Worm (Caenorhabditis elegans): ENCODE data around the gene dhs-9.

The dhs-9 gene

ce11 chrIII:5388113-5388512 lies 20.3 kb upstream of the dhs-9 start:
- TF ChIP-seq ztf-23 (GFP tag; IDR thresholded peaks at IDR 0.05) (no peak), T22C8.4 (GFP tag; IDR thresholded peaks at IDR 0.05) (no peak), ztf-29 (GFP tag; IDR thresholded peaks at IDR 0.05) (no peak), ref-1 (GFP tag; conservative IDR thresholded peaks at IDR 0.05) (no peak), med-1 (GFP tag; optimal IDR thresholded peaks at IDR 0.05; ENCODE audit: insufficient read depth) (no peak), flt-1 (GFP tag; IDR thresholded peaks at IDR 0.05) (no peak), cog-1 (tag; optimal IDR thresholded peaks at IDR 0.05) (no peak), klf-2 (GFP tag; conservative IDR thresholded peaks at IDR 0.05) (no peak), tab-1 (GFP tag; IDR thresholded peaks at IDR 0.05) (no peak)

ce11 chrIII:5385315-5385714 lies 17.5 kb upstream of the dhs-9 start, which contains the start of gene Y32H12A.7:
Gene Y32H12A.7, minus strand, starts transcription at chrIII:5385415.
- no peak for TF ChIP-seq ztf-29 (GFP tag; IDR thresholded peaks at IDR 0.05)
- no peak for TF ChIP-seq cog-1 (tag; optimal IDR thresholded peaks at IDR 0.05)
- TF ChIP-seq ztf-23 (GFP tag; IDR thresholded peaks at IDR 0.05) = no peak
- no peak for TF ChIP-seq tab-1 (GFP tag; IDR thresholded peaks at IDR 0.05)
- TF ChIP-seq T22C8.4 (GFP tag; IDR thresholded peaks at IDR 0.05) = no peak
- TF ChIP-seq ref-1 (GFP tag; conservative IDR thresholded peaks at IDR 0.05) = no peak
- no peak for TF ChIP-seq klf-2 (GFP tag; conservative IDR thresholded peaks at IDR 0.05)
- no peak for TF ChIP-seq med-1 (GFP tag; optimal IDR thresholded peaks at IDR 0.05; ENCODE audit: insufficient read depth)
- no peak for TF ChIP-seq flt-1 (GFP tag; IDR thresholded peaks at IDR 0.05)

DNA sequence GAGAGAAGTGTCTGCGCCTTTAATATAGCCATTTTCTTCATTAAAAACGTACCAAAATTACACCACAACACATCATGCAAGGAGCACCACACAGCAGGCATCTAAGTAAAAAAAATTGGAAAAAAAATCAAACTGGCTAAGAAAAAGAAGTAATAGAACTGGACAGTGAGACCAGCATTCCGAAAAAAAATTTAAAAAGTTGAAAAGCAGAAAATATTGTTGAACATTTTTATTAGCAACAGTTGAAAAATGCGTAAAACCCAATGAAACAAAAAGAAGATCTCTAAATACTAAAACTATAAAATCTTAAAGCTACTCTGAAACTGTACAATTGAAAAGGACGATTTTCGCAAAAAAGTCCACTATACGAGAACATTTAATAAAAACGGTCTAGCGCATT lies 14.2 kb upstream of the dhs-9 start, which contains the start of gene Y32H12A.6:
Y32H12A.6 (minus strand) TSS at position 101 of the 400 bp plus-strand sequence.
- no peak for TF ChIP-seq ref-1 (GFP tag; conservative IDR thresholded peaks at IDR 0.05)
- no peak for TF ChIP-seq cog-1 (tag; optimal IDR thresholded peaks at IDR 0.05)
- TF ChIP-seq flt-1 (GFP tag; IDR thresholded peaks at IDR 0.05) = no peak
- TF ChIP-seq tab-1 (GFP tag; IDR thresholded peaks at IDR 0.05) = no peak
- TF ChIP-seq klf-2 (GFP tag; conservative IDR thresholded peaks at IDR 0.05) = no peak
- no peak for TF ChIP-seq T22C8.4 (GFP tag; IDR thresholded peaks at IDR 0.05)
- no peak for TF ChIP-seq ztf-23 (GFP tag; IDR thresholded peaks at IDR 0.05)

DNA sequence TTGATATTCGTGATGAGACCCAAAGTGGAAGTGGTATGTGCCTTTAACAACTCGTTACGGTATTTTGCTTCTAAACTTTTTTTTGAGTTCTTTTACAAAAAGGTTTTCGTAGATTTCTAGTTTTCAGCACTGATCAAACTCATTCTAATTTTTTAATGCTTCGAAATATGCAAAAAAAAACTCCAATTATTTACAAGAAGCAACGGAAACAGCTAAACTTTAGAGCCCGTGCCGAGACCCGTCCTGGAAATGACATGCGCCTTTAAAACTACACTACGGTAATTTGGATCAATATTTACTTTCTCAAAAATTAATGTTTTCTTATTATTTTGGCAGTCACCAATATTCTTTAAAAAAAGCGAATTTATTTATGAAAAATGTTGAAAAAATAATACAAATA lies 12.7 kb upstream of the dhs-9 start:
- TF ChIP-seq med-1 (GFP tag; optimal IDR thresholded peaks at IDR 0.05; ENCODE audit: insufficient read depth) = no peak
- TF ChIP-seq ztf-29 (GFP tag; IDR thresholded peaks at IDR 0.05) = no peak
- TF ChIP-seq klf-2 (GFP tag; conservative IDR thresholded peaks at IDR 0.05) = no peak
- no peak for TF ChIP-seq ref-1 (GFP tag; conservative IDR thresholded peaks at IDR 0.05)
- TF ChIP-seq flt-1 (GFP tag; IDR thresholded peaks at IDR 0.05) = no peak
- no peak for TF ChIP-seq ztf-23 (GFP tag; IDR thresholded peaks at IDR 0.05)
- no peak for TF ChIP-seq T22C8.4 (GFP tag; IDR thresholded peaks at IDR 0.05)

- TF ChIP-seq ref-1 (GFP tag; conservative IDR thresholded peaks at IDR 0.05) (no peak), med-1 (GFP tag; optimal IDR thresholded peaks at IDR 0.05; ENCODE audit: insufficient read depth) (no peak), ztf-23 (GFP tag; IDR thresholded peaks at IDR 0.05) (no peak), T22C8.4 (GFP tag; IDR thresholded peaks at IDR 0.05) (no peak), ztf-29 (GFP tag; IDR thresholded peaks at IDR 0.05) (no peak), klf-2 (GFP tag; conservative IDR thresholded peaks at IDR 0.05) (no peak), cog-1 (tag; optimal IDR thresholded peaks at IDR 0.05) (no peak), tab-1 (GFP tag; IDR thresholded peaks at IDR 0.05) (no peak), flt-1 (GFP tag; IDR thresholded peaks at IDR 0.05) (no peak)
These were observed 12.1 kb upstream of the dhs-9 start, which contains the start of gene paqr-2 for ce11 chrIII:5379879-5380331. Gene paqr-2, minus strand, starts transcription at chrIII:5379929.

DNA sequence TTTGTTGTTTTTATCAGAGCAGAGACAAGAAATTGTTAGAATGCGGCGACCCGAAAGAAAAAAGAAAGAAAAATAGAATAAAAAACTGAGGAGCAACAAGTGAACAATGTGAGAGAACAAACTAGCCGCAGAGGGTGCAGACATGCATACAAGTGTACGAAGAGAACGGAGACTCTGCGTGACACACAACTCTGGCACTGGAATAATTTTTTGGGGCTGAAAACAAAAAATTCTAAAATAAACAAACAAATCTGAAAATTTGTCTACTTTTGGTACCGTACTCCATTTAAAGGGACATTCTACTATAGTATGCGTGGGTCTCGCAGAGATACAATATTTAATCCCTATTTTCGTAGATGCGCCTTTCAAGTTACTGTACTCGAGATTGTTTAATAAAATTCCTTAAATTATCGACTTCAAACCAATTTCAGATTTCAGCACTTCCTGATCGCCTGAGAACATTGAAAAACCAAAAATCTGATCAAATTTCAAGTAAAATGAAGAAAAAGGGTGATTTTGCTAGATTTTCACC lies 7.2 kb upstream of the dhs-9 start:
- no peak for TF ChIP-seq ztf-23 (GFP tag; IDR thresholded peaks at IDR 0.05)
- TF ChIP-seq tab-1 (GFP tag; IDR thresholded peaks at IDR 0.05) = no peak
- no peak for TF ChIP-seq med-1 (GFP tag; optimal IDR thresholded peaks at IDR 0.05; ENCODE audit: insufficient read depth)
- no peak for TF ChIP-seq T22C8.4 (GFP tag; IDR thresholded peaks at IDR 0.05)
- no peak for TF ChIP-seq ref-1 (GFP tag; conservative IDR thresholded peaks at IDR 0.05)
- TF ChIP-seq cog-1 (tag; optimal IDR thresholded peaks at IDR 0.05) = no peak
- TF ChIP-seq ztf-29 (GFP tag; IDR thresholded peaks at IDR 0.05) = no peak
- TF ChIP-seq flt-1 (GFP tag; IDR thresholded peaks at IDR 0.05) = no peak
- TF ChIP-seq klf-2 (GFP tag; conservative IDR thresholded peaks at IDR 0.05) = no peak

ce11 chrIII:5373715-5374114 lies 5.9 kb upstream of the dhs-9 start:
- TF ChIP-seq ref-1 (GFP tag; conservative IDR thresholded peaks at IDR 0.05) (no peak), ztf-29 (GFP tag; IDR thresholded peaks at IDR 0.05) (no peak), tab-1 (GFP tag; IDR thresholded peaks at IDR 0.05) (no peak), T22C8.4 (GFP tag; IDR thresholded peaks at IDR 0.05) (no peak), flt-1 (GFP tag; IDR thresholded peaks at IDR 0.05) (no peak), ztf-23 (GFP tag; IDR thresholded peaks at IDR 0.05) (no peak), cog-1 (tag; optimal IDR thresholded peaks at IDR 0.05) (no peak), med-1 (GFP tag; optimal IDR thresholded peaks at IDR 0.05; ENCODE audit: insufficient read depth) (no peak), klf-2 (GFP tag; conservative IDR thresholded peaks at IDR 0.05) (no peak)

ce11 chrIII:5372884-5373283 lies 5.0 kb upstream of the dhs-9 start:
- TF ChIP-seq ref-1 (GFP tag; conservative IDR thresholded peaks at IDR 0.05) = no peak
- no peak for TF ChIP-seq ztf-29 (GFP tag; IDR thresholded peaks at IDR 0.05)
- TF ChIP-seq ztf-23 (GFP tag; IDR thresholded peaks at IDR 0.05) = no peak
- no peak for TF ChIP-seq flt-1 (GFP tag; IDR thresholded peaks at IDR 0.05)

DNA sequence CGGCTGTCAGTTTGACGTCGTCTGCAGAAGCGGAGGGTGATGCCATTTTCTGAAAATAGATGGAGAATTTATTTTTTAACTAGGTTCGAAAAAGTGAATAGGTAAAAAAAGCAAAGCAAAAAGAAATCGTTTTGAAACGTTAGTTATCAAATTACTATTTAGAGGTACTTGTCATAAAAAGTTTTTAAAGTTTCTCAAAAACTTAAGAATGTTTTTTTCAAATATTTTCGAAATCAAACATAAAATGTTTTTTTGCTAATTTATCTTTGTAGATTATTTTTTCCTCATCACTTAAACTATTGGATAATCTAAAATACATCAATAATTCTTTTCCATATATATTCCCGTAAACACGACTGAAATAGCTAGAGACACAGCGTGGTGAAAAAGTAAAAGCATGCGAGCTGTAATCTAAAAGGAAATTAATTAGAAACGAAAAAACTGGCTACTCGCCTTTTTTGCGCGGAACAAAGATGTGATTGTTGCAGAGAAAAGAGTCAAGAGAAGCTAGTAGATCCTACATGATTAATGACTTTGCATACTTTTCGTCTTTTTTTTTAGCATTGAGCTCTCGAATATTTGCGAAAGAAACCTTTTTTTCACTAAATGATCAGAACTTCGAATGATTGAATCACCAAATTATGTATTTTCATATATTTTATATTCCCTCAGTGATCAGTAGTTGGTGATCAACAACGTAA lies 3.5 kb upstream of the dhs-9 start, which contains the start of gene szy-2:
szy-2 (minus strand) TSS at position 51 of the 701 bp plus-strand sequence.
- no peak for TF ChIP-seq tab-1 (GFP tag; IDR thresholded peaks at IDR 0.05)

- TF ChIP-seq tab-1 (GFP tag; IDR thresholded peaks at IDR 0.05) (no peak), klf-2 (GFP tag; conservative IDR thresholded peaks at IDR 0.05) (no peak), med-1 (GFP tag; optimal IDR thresholded peaks at IDR 0.05; ENCODE audit: insufficient read depth) (no peak), ztf-29 (GFP tag; IDR thresholded peaks at IDR 0.05) (no peak)
These were observed 5.9 kb downstream of the dhs-9 start, which contains the start of gene Y32H12A.1 for ce11 chrIII:5361909-5362308. Gene Y32H12A.1, plus strand, starts transcription at chrIII:5362209.
